Fruit fly (Drosophila melanogaster) whole organism, embryonic: ENCODE data around the gene CG5861.

Experiments
- BtbVII ChIP-seq: fragments of 200-800 bp; sonication (Bioruptor generic); optimal IDR thresholded peaks from 3 replicates; lab custom pipeline; 2017; ENCODE audit warnings: missing biosample characterization, mild to moderate bottlenecking, missing genetic modification characterization
- Bteb2 ChIP-seq: fragments of 200-800 bp; sonication (Bioruptor generic); optimal IDR thresholded peaks from 2 replicates; lab custom pipeline; 2016; ENCODE audit warnings: missing biosample characterization, missing genetic modification characterization
- C15 ChIP-seq: fragments of 200-800 bp; sonication (Bioruptor generic); IDR thresholded peaks from 3 replicates; pipeline ENCODE4 v1.3.6; 2022; ENCODE audit warnings: missing biosample characterization, missing genetic modification characterization
- CG10147 ChIP-seq: fragments of 200-800 bp; sonication (Bioruptor generic); optimal IDR thresholded peaks from 2 replicates; lab custom pipeline; 2019; ENCODE audit warnings: missing biosample characterization, mild to moderate bottlenecking, missing genetic modification characterization, moderate library complexity
- CG11085 ChIP-seq: fragments of 200-800 bp; sonication (Bioruptor generic); IDR thresholded peaks from 2 replicates; pipeline ENCODE4 v1.3.6; 2022; ENCODE audit warnings: missing biosample characterization, missing genetic modification characterization
- CG13123 ChIP-seq: fragments of 200-800 bp; sonication (Bioruptor generic); optimal IDR thresholded peaks from 2 replicates; lab custom pipeline; 2016; ENCODE audit warnings: missing biosample characterization, missing genetic modification characterization
- CG13287 ChIP-seq: fragments of 200-800 bp; sonication (Bioruptor generic); IDR thresholded peaks from 2 replicates; pipeline ENCODE4 v1.3.6; 2022; ENCODE audit warnings: missing biosample characterization, missing genetic modification characterization; ENCODE audit not compliant: partially characterized antibody
- CG15479 ChIP-seq: fragments of 200-800 bp; sonication (Bioruptor generic); optimal IDR thresholded peaks from 3 replicates; lab custom pipeline; 2019; ENCODE audit warnings: missing biosample characterization, mild to moderate bottlenecking, missing genetic modification characterization, moderate library complexity
- CG1602 ChIP-seq: fragments of 200-800 bp; sonication (Bioruptor generic); optimal IDR thresholded peaks from 3 replicates; lab custom pipeline; 2016; ENCODE audit warnings: missing biosample characterization, missing genetic modification characterization
- CG30431 ChIP-seq: fragments of 200-800 bp; sonication (Bioruptor generic); optimal IDR thresholded peaks from 2 replicates; lab custom pipeline; 2017; ENCODE audit warnings: missing biosample characterization, missing genetic modification characterization
- CG3065 ChIP-seq: fragments of 200-800 bp; sonication (Bioruptor generic); optimal IDR thresholded peaks from 2 replicates; lab custom pipeline; 2016; ENCODE audit warnings: missing biosample characterization, missing genetic modification characterization
- CG3163 ChIP-seq: fragments of 200-800 bp; sonication (Bioruptor generic); optimal IDR thresholded peaks from 3 replicates; lab custom pipeline; 2016; ENCODE audit warnings: missing biosample characterization, missing genetic modification characterization
- CG3995 ChIP-seq: fragments of 200-800 bp; sonication (Bioruptor generic); optimal IDR thresholded peaks from 3 replicates; lab custom pipeline; 2016; ENCODE audit warnings: missing biosample characterization, missing genetic modification characterization
- CG4360 ChIP-seq: fragments of 200-800 bp; sonication (Bioruptor generic); IDR thresholded peaks from 2 replicates; pipeline ENCODE4 v1.3.6; 2022; ENCODE audit warnings: missing biosample characterization, missing genetic modification characterization
- CG4617 ChIP-seq: fragments of 200-800 bp; sonication (Bioruptor generic); optimal IDR thresholded peaks from 3 replicates; lab custom pipeline; 2016; ENCODE audit warnings: missing biosample characterization, missing genetic modification characterization, borderline replicate concordance
- CG6813 ChIP-seq: fragments of 200-800 bp; sonication (Bioruptor generic); optimal IDR thresholded peaks from 2 replicates; lab custom pipeline; 2017; ENCODE audit warnings: missing biosample characterization, missing genetic modification characterization, mild to moderate bottlenecking, moderate library complexity, missing genetic modification reagents
- CG7357 ChIP-seq: fragments of 200-800 bp; sonication (Bioruptor generic); IDR thresholded peaks from 3 replicates; pipeline ENCODE4 v1.3.6; 2022; ENCODE audit warnings: missing biosample characterization, missing genetic modification characterization
- CG7839 ChIP-seq: fragments of 200-800 bp; sonication (Bioruptor generic); optimal IDR thresholded peaks from 3 replicates; lab custom pipeline; 2018; ENCODE audit warnings: missing biosample characterization, mild to moderate bottlenecking, missing genetic modification characterization, moderate library complexity
- CG7928 ChIP-seq: fragments of 200-800 bp; sonication (Bioruptor generic); optimal IDR thresholded peaks from 2 replicates; lab custom pipeline; 2017; ENCODE audit warnings: missing biosample characterization, mild to moderate bottlenecking, missing genetic modification characterization
- Dip2 ChIP-seq: fragments of 200-800 bp; sonication (Bioruptor generic); IDR thresholded peaks from 2 replicates; pipeline ENCODE4 v1.3.6; 2022; ENCODE audit warnings: missing biosample characterization, missing genetic modification characterization
- Dip3 ChIP-seq: fragments of 200-800 bp; sonication (Bioruptor generic); optimal IDR thresholded peaks from 3 replicates; lab custom pipeline; 2016; ENCODE audit warnings: missing biosample characterization, missing genetic modification characterization
- Drgx ChIP-seq: fragments of 200-800 bp; sonication (Bioruptor generic); IDR thresholded peaks from 2 replicates; pipeline ENCODE4 v1.3.6; 2022; ENCODE audit warnings: missing biosample characterization, missing genetic modification characterization
- Hr51 ChIP-seq, 2 experiments: fragments of 200-800 bp; sonication (Bioruptor generic); optimal IDR thresholded peaks; 2 replicates in 1 of 2; 3 replicates in 1 of 2; lab custom pipeline; 2016 to 2018; ENCODE audit warnings: missing biosample characterization in 2 of 2, missing genetic modification characterization in 2 of 2, mild to moderate bottlenecking in 1 of 2, moderate library complexity in 1 of 2
- Hr78 ChIP-seq, 2 experiments: fragments of 200-800 bp in 1 of 2; fragments of >200 bp in 1 of 2; sonication (Bioruptor generic) in 1 of 2; optimal IDR thresholded peaks; 2 replicates each; lab custom pipeline; 2017 to 2019; ENCODE audit warnings: missing biosample characterization in 2 of 2, missing genetic modification characterization in 2 of 2, mild to moderate bottlenecking in 1 of 2, moderate library complexity in 1 of 2
- Kr ChIP-seq: fragments of 200-800 bp; sonication (Bioruptor generic); optimal IDR thresholded peaks from 2 replicates; lab custom pipeline; 2017; ENCODE audit warnings: missing biosample characterization, mild to moderate bottlenecking, missing genetic modification characterization
- MESR4 ChIP-seq: fragments of 200-800 bp; sonication (Bioruptor generic); optimal IDR thresholded peaks from 2 replicates; lab custom pipeline; 2018; ENCODE audit warnings: missing biosample characterization, mild to moderate bottlenecking, missing genetic modification characterization, moderate library complexity
- Mrtf ChIP-seq: fragments of 200-800 bp; sonication (Bioruptor generic); IDR thresholded peaks from 3 replicates; pipeline ENCODE4 v1.3.6; 2022; ENCODE audit warnings: missing biosample characterization, missing genetic modification characterization
- Myb ChIP-seq: fragments of 200-800 bp; sonication (Bioruptor generic); optimal IDR thresholded peaks from 2 replicates; lab custom pipeline; 2016; ENCODE audit warnings: missing biosample characterization, missing genetic modification characterization
- NfI ChIP-seq: fragments of 200-800 bp; sonication (Bioruptor generic); optimal IDR thresholded peaks from 3 replicates; lab custom pipeline; 2018; ENCODE audit warnings: missing biosample characterization, mild to moderate bottlenecking, missing genetic modification characterization, moderate library complexity
- Sin3A ChIP-seq: fragments of >200 bp; optimal IDR thresholded peaks from 2 replicates; lab custom pipeline; 2018
- Xbp1 ChIP-seq: fragments of 200-800 bp; sonication (Bioruptor generic); optimal IDR thresholded peaks from 3 replicates; lab custom pipeline; 2016; ENCODE audit warnings: missing biosample characterization, mild to moderate bottlenecking, missing genetic modification characterization
- bab2 ChIP-seq: fragments of 200-800 bp; sonication (Bioruptor generic); optimal IDR thresholded peaks from 2 replicates; lab custom pipeline; 2016; ENCODE audit warnings: missing biosample characterization, missing genetic modification characterization
- br ChIP-seq: fragments of >200 bp; optimal IDR thresholded peaks from 2 replicates; lab custom pipeline; 2017
- cad ChIP-seq: fragments of >200 bp; optimal IDR thresholded peaks from 2 replicates; lab custom pipeline; 2017; ENCODE audit warnings: missing biosample characterization, missing genetic modification characterization
- dan ChIP-seq: fragments of 200-800 bp; sonication (Bioruptor generic); IDR thresholded peaks from 2 replicates; pipeline ENCODE4 v1.3.6; 2022; ENCODE audit warnings: missing biosample characterization, missing genetic modification characterization
- dimm ChIP-seq: fragments of 200-800 bp; sonication (Bioruptor generic); IDR thresholded peaks from 2 replicates; pipeline ENCODE4 v1.3.6; 2022; ENCODE audit warnings: missing biosample characterization, missing genetic modification characterization
- en ChIP-seq: fragments of 200-800 bp; sonication (Bioruptor generic); optimal IDR thresholded peaks from 2 replicates; lab custom pipeline; 2016; ENCODE audit warnings: missing biosample characterization, missing genetic modification characterization
- eve ChIP-seq, 2 experiments: fragments of >200 bp; optimal IDR thresholded peaks; 2 replicates each; lab custom pipeline; 2017; ENCODE audit warnings: missing biosample characterization in 2 of 2, missing genetic modification characterization in 2 of 2
- fd64A ChIP-seq: fragments of 200-800 bp; sonication (Bioruptor generic); optimal IDR thresholded peaks from 3 replicates; lab custom pipeline; 2018; ENCODE audit warnings: missing biosample characterization, mild to moderate bottlenecking, missing genetic modification characterization
- gro ChIP-seq: fragments of 200-800 bp; sonication (Bioruptor generic); optimal IDR thresholded peaks from 2 replicates; lab custom pipeline; 2016; ENCODE audit warnings: missing biosample characterization, missing genetic modification characterization
- lmd ChIP-seq: fragments of 200-800 bp; sonication (Bioruptor generic); IDR thresholded peaks from 2 replicates; pipeline ENCODE4 v1.3.6; 2022; ENCODE audit warnings: missing biosample characterization, missing genetic modification characterization
- nau ChIP-seq: fragments of 200-800 bp; sonication (Bioruptor generic); optimal IDR thresholded peaks from 3 replicates; lab custom pipeline; 2017; ENCODE audit warnings: missing biosample characterization, mild to moderate bottlenecking, missing genetic modification characterization, missing genetic modification reagents
- otp ChIP-seq: fragments of 200-800 bp; sonication (Bioruptor generic); IDR thresholded peaks from 3 replicates; pipeline ENCODE4, ENCODE4 v1.3.6; 2022; ENCODE audit warnings: missing biosample characterization, missing genetic modification characterization
- pan ChIP-seq, 4 experiments: fragments of >200 bp in 3 of 4; fragments of 200-800 bp in 1 of 4; sonication (Bioruptor generic) in 1 of 4; optimal IDR thresholded peaks in 3 of 4; IDR thresholded peaks in 1 of 4; 2 replicates each; pipeline versions ENCODE4 v1.3.6 to Lab custom; 2017 to 2022; ENCODE audit warnings: missing biosample characterization in 2 of 4, missing genetic modification characterization in 2 of 4, mixed read lengths in 1 of 4
- scrt ChIP-seq: fragments of 200-800 bp; sonication (Bioruptor generic); optimal IDR thresholded peaks from 2 replicates; lab custom pipeline; 2018; ENCODE audit warnings: missing biosample characterization, mild to moderate bottlenecking, missing genetic modification characterization, moderate library complexity
- sens ChIP-seq: fragments of 200-800 bp; sonication (Bioruptor generic); peaks from one replicate; lab custom pipeline; 2016; ENCODE audit warnings: missing biosample characterization, missing genetic modification characterization
- sens-2 ChIP-seq: fragments of 200-800 bp; sonication (Bioruptor generic); IDR thresholded peaks from 2 replicates; pipeline ENCODE4 v1.3.6; 2022; ENCODE audit warnings: missing biosample characterization, missing genetic modification characterization
- sisA ChIP-seq: fragments of 200-800 bp; sonication (Bioruptor generic); IDR thresholded peaks from 2 replicates; pipeline ENCODE4 v1.3.6; 2022; ENCODE audit warnings: missing biosample characterization, missing genetic modification characterization
- tap ChIP-seq: fragments of 200-800 bp; optimal IDR thresholded peaks from 3 replicates; lab custom pipeline; 2019; ENCODE audit warnings: missing biosample characterization, mild to moderate bottlenecking, missing genetic modification characterization, moderate library complexity

Gene CG5861

dm6 chr2L:16350742-16351568 is 43.9 kb upstream of the CG5861 start (continued):
- peak; percentile 99 for TF ChIP-seq tap
- TF ChIP-seq en (GFP tag; lab: Kevin White, UChicago), result peak; percentile 95
- peak; percentile 97 for TF ChIP-seq dimm (GFP tag; lab: Robert Waterston, UW)
- TF ChIP-seq dan (GFP tag; lab: Robert Waterston, UW), result peak; percentile 94
- TF ChIP-seq sens-2 (GFP tag; lab: Robert Waterston, UW), result peak; percentile 99
- peak; percentile 85 for TF ChIP-seq CG7928 (GFP tag; lab: Kevin White, UChicago)
- peak; percentile 99 for TF ChIP-seq Xbp1
- TF ChIP-seq CG15479, result peak; percentile 75
- TF ChIP-seq Myb (GFP tag; lab: Kevin White, UChicago), result peak; percentile 90
- peak; percentile 98 for TF ChIP-seq fd64A (GFP tag; lab: Kevin White, UChicago)
- TF ChIP-seq Mrtf (GFP tag; lab: Robert Waterston, UW), result peak; percentile 99
- peak; percentile 96 for TF ChIP-seq CG7357
- peak; percentile 97 for TF ChIP-seq C15 (GFP tag; lab: Robert Waterston, UW)
- peak; percentile 99 for TF ChIP-seq BtbVII (GFP tag; lab: Kevin White, UChicago)
- TF ChIP-seq Dip3 (GFP tag; lab: Kevin White, UChicago), result peak; percentile 98
- peak; percentile 28 for TF ChIP-seq CG13287 (GFP tag; lab: Robert Waterston, UW)
- peak; percentile 34 for TF ChIP-seq Sin3A (lab: Kevin White, UChicago)
- peak; percentile 99 for TF ChIP-seq CG1602 (GFP tag; lab: Kevin White, UChicago)
- TF ChIP-seq CG11085 (GFP tag; lab: Robert Waterston, UW), result peak; percentile 97
- TF ChIP-seq CG4617 (GFP tag; lab: Kevin White, UChicago), result peak; percentile 98
- TF ChIP-seq Dip2 (GFP tag; lab: Robert Waterston, UW), result peak; percentile 74
- TF ChIP-seq Hr51 (GFP tag; optimal IDR thresholded peaks at IDR 0.05; lab: Kevin White, UChicago), result peak; percentile 99
- peak; percentile 99 for TF ChIP-seq CG6813 (GFP tag; lab: Kevin White, UChicago)
- peak; percentile 100 for TF ChIP-seq sens (GFP tag; lab: Kevin White, UChicago)
- peak; percentile 99 for TF ChIP-seq Drgx (GFP tag; lab: Robert Waterston, UW)
- peak; percentile 98 for TF ChIP-seq scrt
- peak; percentile 99 for TF ChIP-seq NfI (GFP tag; lab: Kevin White, UChicago)
- peak; percentile 99 for TF ChIP-seq sisA
- peak; percentile 99 for TF ChIP-seq nau
- peak; percentile 80 for TF ChIP-seq Kr (GFP tag; lab: Kevin White, UChicago)
- TF ChIP-seq otp (GFP tag; lab: Robert Waterston, UW), result peak; percentile 98
- TF ChIP-seq CG13123 (GFP tag; lab: Kevin White, UChicago), result peak; percentile 97
- TF ChIP-seq CG3995 (GFP tag; lab: Kevin White, UChicago), result peak; percentile 85
- TF ChIP-seq CG3163 (GFP tag; lab: Kevin White, UChicago), result peak; percentile 89
- TF ChIP-seq gro, result peak; percentile 98
- peak; percentile 85 for TF ChIP-seq MESR4 (GFP tag; lab: Kevin White, UChicago)
- peak; percentile 100 for TF ChIP-seq CG7839
- peak; percentile 97 for TF ChIP-seq CG30431
- TF ChIP-seq cad (GFP tag; lab: Kevin White, UChicago), result no peak
- TF ChIP-seq br (lab: Kevin White, UChicago), result no peak
- TF ChIP-seq lmd, result peak; percentile 99
- TF ChIP-seq Hr78 (GFP tag; optimal IDR thresholded peaks at IDR 0.05; lab: Kevin White, UChicago), result peak in 1 of 2 experiments; percentile 96
- peak; percentile 76 to 100 for TF ChIP-seq eve (GFP tag; optimal IDR thresholded peaks at IDR 0.05; lab: Kevin White, UChicago)
- peak; percentile 99 for TF ChIP-seq CG10147 (GFP tag; lab: Kevin White, UChicago)
- TF ChIP-seq bab2, result peak; percentile 98
- peak; percentile 99 for TF ChIP-seq Bteb2
- peak; percentile 96 for TF ChIP-seq CG3065 (GFP tag; lab: Kevin White, UChicago)
- TF ChIP-seq pan (optimal IDR thresholded peaks at IDR 0.05; lab: Kevin White, UChicago), result no peak
- peak in 1 of 2 experiments; percentile 99 for TF ChIP-seq pan (GFP tag; optimal IDR thresholded peaks at IDR 0.05 in 1 of 2, IDR thresholded peaks at IDR 0.05 in 1 of 2)
- TF ChIP-seq CG4360 (GFP tag; lab: Robert Waterston, UW), result peak; percentile 84
